Worm (Caenorhabditis elegans): ENCODE data around the gene best-16.

The best-16 gene

ce11 chrIV:7147722-7148121 lies 47.9 kb downstream of the best-16 start:
- no peak for TF ChIP-seq nhr-43 (tag; optimal IDR thresholded peaks at IDR 0.05; ENCODE audit: poor library complexity, severe bottlenecking)
- no peak for TF ChIP-seq nhr-67 (tag; optimal IDR thresholded peaks at IDR 0.05)
- no peak for TF ChIP-seq ZK546.5 (tag; optimal IDR thresholded peaks at IDR 0.05)
- peak; percentile 55 for TF ChIP-seq snpc-4 (tag; optimal IDR thresholded peaks at IDR 0.05)
- no peak for TF ChIP-seq lsy-12 (tag; optimal IDR thresholded peaks at IDR 0.05)
- TF ChIP-seq elt-2 (tag; optimal IDR thresholded peaks at IDR 0.05): peak; percentile 11
- peak; percentile 8 for TF ChIP-seq lin-15B (tag; optimal IDR thresholded peaks at IDR 0.05)
- TF ChIP-seq pha-4 (tag; optimal IDR thresholded peaks at IDR 0.05): peak; percentile 90
- TF ChIP-seq tbx-2 (tag; optimal IDR thresholded peaks at IDR 0.05): no peak
- TF ChIP-seq daf-12 (tag; optimal IDR thresholded peaks at IDR 0.05): no peak
- no peak for TF ChIP-seq nhr-28 (tag; optimal IDR thresholded peaks at IDR 0.05)
- no peak for TF ChIP-seq fkh-2 (tag; optimal IDR thresholded peaks at IDR 0.05)
- TF ChIP-seq mdl-1 (tag; optimal IDR thresholded peaks at IDR 0.05): no peak
- TF ChIP-seq nhr-25 (tag; optimal IDR thresholded peaks at IDR 0.05): no peak
- TF ChIP-seq aly-2 (tag; optimal IDR thresholded peaks at IDR 0.05): no peak
- peak; percentile 32 for TF ChIP-seq nfya-1 (tag; optimal IDR thresholded peaks at IDR 0.05; ENCODE audit: insufficient read depth)
- no peak for TF ChIP-seq nhr-76 (tag; optimal IDR thresholded peaks at IDR 0.05)
- TF ChIP-seq skn-1 (tag; optimal IDR thresholded peaks at IDR 0.05): no peak
- TF ChIP-seq hmg-11 (tag; optimal IDR thresholded peaks at IDR 0.05): peak; percentile 33
- no peak for TF ChIP-seq ztf-4 (tag; optimal IDR thresholded peaks at IDR 0.05)
- no peak for TF ChIP-seq ztf-11 (tag; optimal IDR thresholded peaks at IDR 0.05)
- no peak for TF ChIP-seq nhr-77 (tag; optimal IDR thresholded peaks at IDR 0.05)
- no peak for TF ChIP-seq egl-5 (tag; optimal IDR thresholded peaks at IDR 0.05)
- no peak for TF ChIP-seq nhr-23 (tag; optimal IDR thresholded peaks at IDR 0.05)
- no peak for TF ChIP-seq unc-62 (GFP tag; optimal IDR thresholded peaks at IDR 0.05)
- TF ChIP-seq fkh-10 (GFP tag; optimal IDR thresholded peaks at IDR 0.05): no peak
- no peak for TF ChIP-seq lin-39 (tag; optimal IDR thresholded peaks at IDR 0.05)
- no peak for TF ChIP-seq fos-1 (tag; optimal IDR thresholded peaks at IDR 0.05)
- no peak for TF ChIP-seq ceh-82 (tag; optimal IDR thresholded peaks at IDR 0.05)
- TF ChIP-seq nhr-237 (tag; optimal IDR thresholded peaks at IDR 0.05): no peak

ce11 chrIV:7144670-7145257 lies 50.9 kb downstream of the best-16 start, which contains the start of gene hecd-1:
hecd-1 (minus strand) TSS chrIV:7144720.
- peak; percentile 7 for TF ChIP-seq nhr-25 (tag; optimal IDR thresholded peaks at IDR 0.05)
- peak; percentile 30 for TF ChIP-seq lin-15B (tag; optimal IDR thresholded peaks at IDR 0.05)
- TF ChIP-seq egl-27 (tag; optimal IDR thresholded peaks at IDR 0.05): no peak
- no peak for TF ChIP-seq tbx-2 (tag; optimal IDR thresholded peaks at IDR 0.05)
- no peak for TF ChIP-seq elt-3 (tag; optimal IDR thresholded peaks at IDR 0.05)
